Worm (Caenorhabditis elegans) whole organism, L4 larva: ENCODE measurements around the gene C41G11.1.

Source experiments
- F10B5.3 ChIP-seq: sonication (generic microtip); optimal IDR thresholded peaks from 2 replicates; lab custom pipeline; 2016; ENCODE audit warnings: mild to moderate bottlenecking, missing genetic modification characterization, missing compliant biosample characterization
- F26F4.8 ChIP-seq: fragments of 200-800 bp; sonication (Bioruptor generic); conservative IDR thresholded peaks from 2 replicates; pipeline ENCODE4 v1.3.6; 2022; ENCODE audit warnings: missing genetic modification characterization, missing compliant biosample characterization
- F37D6.2 ChIP-seq: sonication (generic microtip); optimal IDR thresholded peaks from 2 replicates; lab custom pipeline; 2016; ENCODE audit warnings: mild to moderate bottlenecking, missing genetic modification characterization, missing compliant biosample characterization
- F44E2.7 ChIP-seq: fragments of 200-800 bp; sonication (Bioruptor generic); IDR thresholded peaks from 2 replicates; pipeline ENCODE4 v2.1.2; 2022; ENCODE audit warnings: missing genetic modification characterization, missing compliant biosample characterization
- T20F7.1 ChIP-seq: fragments of 200-800 bp; sonication (Bioruptor generic); optimal IDR thresholded peaks from 2 replicates; lab custom pipeline; 2018; ENCODE audit warnings: mild to moderate bottlenecking, missing genetic modification characterization, missing compliant biosample characterization
- Y5F2A.4 ChIP-seq: fragments of 200-800 bp; sonication (Bioruptor generic); optimal IDR thresholded peaks from 2 replicates; lab custom pipeline; 2018; ENCODE audit warnings: mild to moderate bottlenecking, missing genetic modification characterization, missing compliant biosample characterization
- ZK337.2 ChIP-seq: fragments of 200-800 bp; sonication (Bioruptor generic); IDR thresholded peaks from 2 replicates; pipeline ENCODE4 v1.3.6; 2022; ENCODE audit warnings: missing genetic modification reagents, missing genetic modification characterization, missing compliant biosample characterization
- aha-1 ChIP-seq: fragments of 150-350 bp; peaks from one replicate; lab custom pipeline; 2014; ENCODE audit warnings: missing biosample characterization, missing genetic modification characterization
- attf-4 ChIP-seq: sonication (generic microtip); optimal IDR thresholded peaks from 3 replicates; lab custom pipeline; 2017; ENCODE audit warnings: missing biosample characterization, missing genetic modification characterization
- ceh-32 ChIP-seq: sonication (generic microtip); optimal IDR thresholded peaks from 2 replicates; lab custom pipeline; 2016; ENCODE audit warnings: mild to moderate bottlenecking, missing genetic modification characterization, missing compliant biosample characterization; ENCODE audit not compliant: poor library complexity
- ctbp-1 ChIP-seq: fragments of 200-800 bp; sonication (Bioruptor generic); IDR thresholded peaks from 2 replicates; pipeline ENCODE4 v1.3.6; 2022; ENCODE audit warnings: missing genetic modification reagents, missing genetic modification characterization, missing compliant biosample characterization
- daf-16 ChIP-seq, 3 experiments: sonication (generic microtip); optimal IDR thresholded peaks; 2 replicates each; lab custom pipeline; 2016 to 2017; ENCODE audit warnings: missing genetic modification characterization in 3 of 3, missing genetic modification reagents in 3 of 3, mild to moderate bottlenecking in 2 of 3, missing compliant biosample characterization in 2 of 3, missing biosample characterization in 1 of 3, moderate library complexity in 1 of 3
- dmd-8 ChIP-seq: fragments of 200-800 bp; sonication (Bioruptor generic); IDR thresholded peaks from 2 replicates; pipeline ENCODE4 v1.3.6; 2022; ENCODE audit warnings: missing genetic modification characterization, missing compliant biosample characterization
- dve-1 ChIP-seq: sonication (generic microtip); optimal IDR thresholded peaks from 2 replicates; lab custom pipeline; 2017; ENCODE audit warnings: antibody characterized with exemption, mild to moderate bottlenecking, missing genetic modification characterization, missing compliant biosample characterization; ENCODE audit not compliant: insufficient read depth
- fkh-10 ChIP-seq: fragments of 150-350 bp; optimal IDR thresholded peaks from 2 replicates; lab custom pipeline; 2014; ENCODE audit warnings: missing biosample characterization, missing genetic modification reagents, missing genetic modification characterization
- hlh-11 ChIP-seq: fragments of 200-800 bp; sonication (Bioruptor generic); optimal IDR thresholded peaks from 2 replicates; lab custom pipeline; 2018; ENCODE audit warnings: mild to moderate bottlenecking, missing genetic modification characterization, missing compliant biosample characterization
- jun-1 ChIP-seq: fragments of 150-350 bp; optimal IDR thresholded peaks from 2 replicates; lab custom pipeline; 2014; ENCODE audit warnings: missing biosample characterization, missing genetic modification reagents, missing genetic modification characterization
- lsy-2 ChIP-seq, 2 experiments: fragments of 150-350 bp in 1 of 2; sonication (generic microtip) in 1 of 2; optimal IDR thresholded peaks; 2 replicates each; lab custom pipeline; 2014 to 2017; ENCODE audit warnings: missing biosample characterization in 2 of 2, missing genetic modification characterization in 2 of 2
- madf-9 ChIP-seq: fragments of 200-800 bp; sonication (Bioruptor generic); conservative IDR thresholded peaks from 2 replicates; pipeline ENCODE4 v1.3.6; 2022; ENCODE audit warnings: missing genetic modification reagents, missing genetic modification characterization, missing compliant biosample characterization
- mdl-1 ChIP-seq, 2 experiments: fragments of 150-350 bp in 1 of 2; sonication (generic microtip) in 1 of 2; optimal IDR thresholded peaks; 2 replicates each; lab custom pipeline; 2014 to 2017; ENCODE audit warnings: missing biosample characterization in 2 of 2, missing genetic modification characterization in 2 of 2
- mes-2 ChIP-seq: sonication (generic microtip); optimal IDR thresholded peaks from 2 replicates; lab custom pipeline; 2016; ENCODE audit warnings: missing genotype, mild to moderate bottlenecking, missing genetic modification characterization, missing compliant biosample characterization; ENCODE audit not compliant: poor library complexity, severe bottlenecking
- mxl-2 ChIP-seq: fragments of 200-800 bp; sonication (Bioruptor generic); conservative IDR thresholded peaks from 2 replicates; pipeline ENCODE4 v1.3.6; 2022; ENCODE audit warnings: missing genetic modification reagents, missing genetic modification characterization, missing compliant biosample characterization
- mxl-3 ChIP-seq: fragments of 200-800 bp; sonication (Bioruptor generic); optimal IDR thresholded peaks from 2 replicates; lab custom pipeline; 2018; ENCODE audit warnings: mild to moderate bottlenecking, missing genetic modification characterization, missing compliant biosample characterization
- nhr-102 ChIP-seq: sonication (generic microtip); optimal IDR thresholded peaks from 2 replicates; lab custom pipeline; 2016; ENCODE audit warnings: mild to moderate bottlenecking, missing genetic modification characterization, moderate library complexity, missing compliant biosample characterization
- nhr-28 ChIP-seq: fragments of 150-350 bp; optimal IDR thresholded peaks from 2 replicates; lab custom pipeline; 2014; ENCODE audit warnings: missing biosample characterization, missing genetic modification characterization
- nhr-6 ChIP-seq: fragments of 150-350 bp; optimal IDR thresholded peaks from 2 replicates; lab custom pipeline; 2014; ENCODE audit warnings: missing biosample characterization, missing genetic modification characterization
- pha-4 ChIP-seq, 2 experiments: fragments of 150-350 bp in 1 of 2; fragments of 200-800 bp in 1 of 2; sonication (Bioruptor generic) in 1 of 2; IDR thresholded peaks in 1 of 2; optimal IDR thresholded peaks in 1 of 2; 2 replicates each; pipeline versions ENCODE4 v1.3.6 to Lab custom; 2014 to 2022; ENCODE audit warnings: missing genetic modification characterization in 2 of 2, missing genetic modification reagents in 2 of 2, missing biosample characterization in 1 of 2, missing compliant biosample characterization in 1 of 2
- pqm-1 ChIP-seq: sonication (generic microtip); optimal IDR thresholded peaks from 2 replicates; lab custom pipeline; 2017; ENCODE audit warnings: missing biosample characterization, missing genetic modification characterization
- rbr-2 ChIP-seq: sonication (generic microtip); optimal IDR thresholded peaks from 2 replicates; lab custom pipeline; 2016; ENCODE audit warnings: missing genotype, missing genetic modification characterization, missing compliant biosample characterization
- saeg-2 ChIP-seq: fragments of 200-800 bp; sonication (Bioruptor generic); IDR thresholded peaks from 2 replicates; pipeline ENCODE4 v1.3.6; 2022; ENCODE audit warnings: missing genetic modification reagents, missing genetic modification characterization, missing compliant biosample characterization
- spr-3 ChIP-seq: fragments of 200-800 bp; sonication (Bioruptor generic); optimal IDR thresholded peaks from 2 replicates; lab custom pipeline; 2018; ENCODE audit warnings: mild to moderate bottlenecking, missing genetic modification characterization, missing compliant biosample characterization
- unc-62 ChIP-seq, 3 experiments: fragments of 150-350 bp in 1 of 3; sonication (generic microtip); optimal IDR thresholded peaks in 2 of 3; peaks in 1 of 3; 1 replicate in 1 of 3; 2 replicates in 2 of 3; lab custom pipeline; 2014 to 2017; ENCODE audit warnings: missing biosample characterization in 3 of 3, missing genetic modification characterization in 3 of 3, missing genetic modification reagents in 3 of 3, missing genotype in 1 of 3
- vab-7 ChIP-seq: fragments of 200-800 bp; sonication (Bioruptor generic); IDR thresholded peaks from 2 replicates; pipeline ENCODE4 v1.3.6; 2022; ENCODE audit warnings: missing genetic modification reagents, missing genetic modification characterization, missing compliant biosample characterization
- zag-1 ChIP-seq: fragments of 150-350 bp; optimal IDR thresholded peaks from 2 replicates; lab custom pipeline; 2014; ENCODE audit warnings: missing biosample characterization, missing genetic modification characterization
- zip-11 ChIP-seq: fragments of 200-800 bp; sonication (Bioruptor generic); IDR thresholded peaks from 2 replicates; pipeline ENCODE4 v1.3.6; 2022; ENCODE audit warnings: missing genetic modification characterization, missing compliant biosample characterization
- zip-2 ChIP-seq: fragments of 150-350 bp; optimal IDR thresholded peaks from 2 replicates; lab custom pipeline; 2014; ENCODE audit warnings: missing biosample characterization, missing genetic modification characterization

C41G11.1 gene

DNA sequence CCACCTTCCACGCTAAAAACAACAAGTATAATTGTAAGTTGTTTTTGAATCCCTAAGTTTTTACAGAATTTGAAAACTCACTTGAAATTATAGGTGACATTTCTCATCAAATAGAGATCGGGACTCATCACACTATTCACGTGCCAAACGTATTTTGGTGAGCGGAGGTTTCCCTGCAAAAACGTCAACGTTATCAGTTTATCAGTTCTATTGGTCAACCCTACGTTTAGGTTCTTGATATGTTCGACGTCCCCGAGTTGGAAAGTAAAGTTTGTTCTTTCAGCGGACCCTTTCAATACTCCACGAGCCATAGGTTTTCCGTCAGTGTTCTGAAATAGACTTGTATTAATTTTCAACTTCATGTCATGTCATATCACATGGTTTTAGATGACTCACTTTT, 24.6 kb downstream of the C41G11.1 start (continued):
- TF ChIP-seq jun-1 (tag; lab: Kevin White, UChicago) (no peak), zag-1 (no peak)

DNA sequence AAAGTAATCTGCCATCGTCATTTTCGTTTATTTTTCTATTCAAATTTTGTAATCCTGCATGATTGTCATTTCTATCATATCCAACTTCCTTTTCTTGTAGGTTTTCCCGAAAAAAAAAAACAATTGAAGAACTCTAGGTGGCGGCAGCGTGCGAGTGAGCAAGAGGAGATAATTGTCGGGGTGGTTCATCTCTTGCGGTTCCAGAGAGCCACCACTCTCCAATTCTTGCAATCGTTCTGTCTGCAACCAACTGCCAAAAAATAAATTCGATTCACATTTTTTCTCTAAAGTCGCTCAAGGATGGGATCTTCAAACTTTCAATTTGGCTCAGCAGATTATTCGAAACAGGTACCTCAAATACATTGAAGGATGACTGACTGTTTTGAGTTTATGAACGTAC, 27.9 kb downstream of the C41G11.1 start, which contains the start of gene W01C8.1:
W01C8.1 (plus strand) TSS at position 301 of the 400 bp plus-strand sequence.
- peak in 1 of 2 experiments; percentile 80 for TF ChIP-seq unc-62 (GFP tag; optimal IDR thresholded peaks at IDR 0.05 in 1 of 2; lab: Kevin White, UChicago)
- TF ChIP-seq unc-62 (tag; optimal IDR thresholded peaks at IDR 0.05; lab: Kevin White, UChicago), result no peak
- TF ChIP-seq zip-2 (tag; lab: Kevin White, UChicago), result no peak

- TF ChIP-seq T20F7.1 (GFP tag; lab: Kevin White, UChicago), result no peak
- no peak for TF ChIP-seq zip-11
- no peak for TF ChIP-seq pha-4 (GFP tag; IDR thresholded peaks at IDR 0.05; lab: Robert Waterston, UW)
- no peak for TF ChIP-seq pha-4 (tag; optimal IDR thresholded peaks at IDR 0.05; lab: Kevin White, UChicago)
- no peak for TF ChIP-seq ceh-32 (tag; lab: Kevin White, UChicago)
- no peak for TF ChIP-seq mdl-1 (tag; optimal IDR thresholded peaks at IDR 0.05; lab: Kevin White, UChicago)
- TF ChIP-seq pqm-1 (tag; lab: Kevin White, UChicago), result no peak
- TF ChIP-seq Y5F2A.4 (GFP tag; lab: Kevin White, UChicago), result no peak
Measured at ce11 chrX:5689077-5689476, 30.9 kb downstream of the C41G11.1 start.

DNA sequence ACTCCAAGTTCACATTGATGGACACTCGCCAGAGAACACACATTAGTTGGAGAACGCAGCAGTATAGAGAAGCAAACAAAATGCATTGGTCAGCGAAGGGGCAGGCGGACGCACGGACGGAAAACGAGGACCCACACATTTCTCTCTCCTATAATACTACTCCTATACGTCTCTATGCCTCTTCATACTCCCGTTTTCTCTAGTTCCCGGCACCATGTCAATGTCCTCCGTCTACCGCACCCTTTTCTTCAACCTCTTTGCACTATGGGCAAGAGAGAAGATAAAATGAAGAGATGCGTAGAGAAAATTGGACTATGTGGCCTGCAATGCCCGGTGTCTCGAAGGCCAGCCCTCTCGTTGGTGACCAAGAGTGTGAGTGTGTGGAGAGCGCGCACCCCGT, 34.0 kb downstream of the C41G11.1 start, which contains the start of gene set-20:
set-20 (minus strand) TSS at position 94 of the 400 bp plus-strand sequence.
- TF ChIP-seq aha-1, result peak; percentile 67
- TF ChIP-seq nhr-6 (tag; lab: Kevin White, UChicago), result peak; percentile 41
- TF ChIP-seq zip-2 (tag; lab: Kevin White, UChicago), result peak; percentile 0
- TF ChIP-seq madf-9 (GFP tag; lab: Robert Waterston, UW), result no peak
- 0 out of 2 replicates have a peak, but pooled peaks have one; percentile 60 for TF ChIP-seq vab-7 (GFP tag; lab: Robert Waterston, UW)
- peak; percentile 64 for TF ChIP-seq F10B5.3
- peak; percentile 80 for TF ChIP-seq rbr-2
- peak in 1 of 2 experiments; percentile 52 for TF ChIP-seq lsy-2 (tag; optimal IDR thresholded peaks at IDR 0.05; lab: Kevin White, UChicago)
- no peak for TF ChIP-seq nhr-102 (tag; lab: Kevin White, UChicago)
- no peak for TF ChIP-seq F26F4.8
- TF ChIP-seq unc-62 (GFP tag; optimal IDR thresholded peaks at IDR 0.05 in 1 of 2; lab: Kevin White, UChicago), result peak in 1 of 2 experiments; percentile 99
- no peak for TF ChIP-seq unc-62 (tag; optimal IDR thresholded peaks at IDR 0.05; lab: Kevin White, UChicago)
- TF ChIP-seq hlh-11 (tag; lab: Kevin White, UChicago), result peak; percentile 76
- peak; percentile 65 for TF ChIP-seq nhr-28
- TF ChIP-seq daf-16 (GFP tag; optimal IDR thresholded peaks at IDR 0.05; lab: Kevin White, UChicago), result no peak
- TF ChIP-seq daf-16 (tag; optimal IDR thresholded peaks at IDR 0.05; lab: Kevin White, UChicago), result no peak
- 0 out of 2 replicates have a peak, but pooled peaks have one; percentile 7 for TF ChIP-seq dmd-8 (GFP tag; lab: Robert Waterston, UW)
- TF ChIP-seq F44E2.7 (GFP tag; lab: Robert Waterston, UW), result no peak
- TF ChIP-seq saeg-2 (GFP tag; lab: Robert Waterston, UW), result no peak
- TF ChIP-seq dve-1, result peak; percentile 45
- TF ChIP-seq T20F7.1 (GFP tag; lab: Kevin White, UChicago), result no peak
- TF ChIP-seq ZK337.2, result no peak
- peak; percentile 50 to 73 for TF ChIP-seq mdl-1 (tag; optimal IDR thresholded peaks at IDR 0.05; lab: Kevin White, UChicago)
- no peak for TF ChIP-seq spr-3 (GFP tag; lab: Kevin White, UChicago)
- TF ChIP-seq mxl-2 (GFP tag; lab: Robert Waterston, UW), result no peak
- TF ChIP-seq F37D6.2, result peak; percentile 33
- peak; percentile 19 for TF ChIP-seq fkh-10 (GFP tag; lab: Kevin White, UChicago)
- peak; percentile 67 for TF ChIP-seq mxl-3
- TF ChIP-seq pha-4 (GFP tag; IDR thresholded peaks at IDR 0.05; lab: Robert Waterston, UW), result no peak
- TF ChIP-seq pha-4 (tag; optimal IDR thresholded peaks at IDR 0.05; lab: Kevin White, UChicago), result peak; percentile 52
- 0 out of 2 replicates have a peak, but pooled peaks have one; percentile 12 for TF ChIP-seq ctbp-1 (GFP tag; lab: Robert Waterston, UW)
- TF ChIP-seq attf-4, result peak; percentile 27
- peak; percentile 67 for TF ChIP-seq mes-2 (tag; lab: Kevin White, UChicago)
- TF ChIP-seq, all 104 proteins: peak for 20
